Worm (Caenorhabditis elegans) whole organism, late embryonic: ENCODE results near the gene srh-141.

Experiments
- K02D7.2 ChIP-seq: sonication (generic microtip); optimal IDR thresholded peaks from 2 replicates; lab custom pipeline; 2017; ENCODE audit warnings: mild to moderate bottlenecking, missing genetic modification characterization, missing compliant biosample characterization
- K09A11.1 ChIP-seq: sonication (generic microtip); optimal IDR thresholded peaks from 2 replicates; lab custom pipeline; 2017; ENCODE audit warnings: antibody characterized with exemption, mild to moderate bottlenecking, missing genetic modification characterization, missing compliant biosample characterization; ENCODE audit not compliant: insufficient read depth
- ceh-14 ChIP-seq: sonication (generic microtip); optimal IDR thresholded peaks from 2 replicates; lab custom pipeline; 2016; ENCODE audit warnings: missing genotype, missing genetic modification characterization, missing compliant biosample characterization
- ceh-18 ChIP-seq: sonication (generic microtip); optimal IDR thresholded peaks from 2 replicates; lab custom pipeline; 2016; ENCODE audit warnings: missing genetic modification characterization, missing compliant biosample characterization
- ceh-19 ChIP-seq: fragments of 200-800 bp; sonication (Bioruptor generic); optimal IDR thresholded peaks from 2 replicates; lab custom pipeline; 2018; ENCODE audit warnings: mild to moderate bottlenecking, missing genetic modification characterization, missing compliant biosample characterization
- ceh-2 ChIP-seq: sonication (generic microtip); optimal IDR thresholded peaks from 2 replicates; lab custom pipeline; 2016; ENCODE audit warnings: missing genotype, missing genetic modification characterization, missing compliant biosample characterization
- ceh-22 ChIP-seq: sonication (generic microtip); optimal IDR thresholded peaks from 2 replicates; lab custom pipeline; 2017; ENCODE audit warnings: missing biosample characterization, missing genetic modification characterization
- ceh-24 ChIP-seq: sonication (generic microtip); optimal IDR thresholded peaks from 2 replicates; lab custom pipeline; 2016; ENCODE audit warnings: mild to moderate bottlenecking, missing genetic modification characterization, missing compliant biosample characterization
- ceh-31 ChIP-seq: sonication (generic microtip); optimal IDR thresholded peaks from 2 replicates; lab custom pipeline; 2016; ENCODE audit warnings: missing genetic modification characterization, missing compliant biosample characterization
- ceh-34 ChIP-seq: sonication (generic microtip); optimal IDR thresholded peaks from 2 replicates; lab custom pipeline; 2016; ENCODE audit warnings: mild to moderate bottlenecking, missing genetic modification characterization, missing compliant biosample characterization
- ceh-6 ChIP-seq: fragments of 200-800 bp; sonication (Bioruptor generic); optimal IDR thresholded peaks from 2 replicates; lab custom pipeline; 2018; ENCODE audit warnings: mild to moderate bottlenecking, missing genetic modification characterization, missing compliant biosample characterization
- ceh-9 ChIP-seq: sonication (generic microtip); optimal IDR thresholded peaks from 2 replicates; lab custom pipeline; 2016; ENCODE audit warnings: mild to moderate bottlenecking, missing genetic modification characterization, inconsistent platforms, missing compliant biosample characterization
- dmd-4 ChIP-seq: sonication (generic microtip); optimal IDR thresholded peaks from 2 replicates; lab custom pipeline; 2016; ENCODE audit warnings: borderline replicate concordance, missing genetic modification characterization, missing compliant biosample characterization
- eyg-1 ChIP-seq: sonication (generic microtip); optimal IDR thresholded peaks from 2 replicates; lab custom pipeline; 2016; ENCODE audit warnings: missing genotype, missing genetic modification characterization, missing compliant biosample characterization
- fax-1 ChIP-seq: sonication (generic microtip); optimal IDR thresholded peaks from 2 replicates; lab custom pipeline; 2016; ENCODE audit warnings: missing genotype, missing genetic modification characterization, missing compliant biosample characterization
- fkh-10 ChIP-seq: fragments of 150-350 bp; optimal IDR thresholded peaks from 2 replicates; lab custom pipeline; 2014; ENCODE audit warnings: missing biosample characterization, missing genetic modification reagents, missing genetic modification characterization
- gmeb-2 ChIP-seq: sonication (generic microtip); optimal IDR thresholded peaks from 2 replicates; lab custom pipeline; 2016; ENCODE audit warnings: missing genetic modification characterization, inconsistent platforms, missing compliant biosample characterization
- hlh-30 ChIP-seq: sonication (generic microtip); optimal IDR thresholded peaks from 2 replicates; lab custom pipeline; 2017; ENCODE audit warnings: antibody characterized with exemption, missing genetic modification characterization, missing compliant biosample characterization; ENCODE audit not compliant: insufficient read depth
- nhr-11 ChIP-seq: fragments of 150-350 bp; optimal IDR thresholded peaks from 2 replicates; lab custom pipeline; 2014; ENCODE audit warnings: missing biosample characterization, missing genetic modification characterization
- nhr-232 ChIP-seq: sonication (generic microtip); optimal IDR thresholded peaks from 2 replicates; lab custom pipeline; 2016; ENCODE audit warnings: missing genetic modification characterization, missing compliant biosample characterization
- npax-4 ChIP-seq: sonication (generic microtip); optimal IDR thresholded peaks from 2 replicates; lab custom pipeline; 2016; ENCODE audit warnings: missing genetic modification characterization, missing compliant biosample characterization
- pat-9 ChIP-seq: fragments of 200-800 bp; sonication (Bioruptor generic); optimal IDR thresholded peaks from 2 replicates; lab custom pipeline; 2018; ENCODE audit warnings: mild to moderate bottlenecking, missing genetic modification characterization, moderate library complexity, missing compliant biosample characterization
- pax-1 ChIP-seq: fragments of 150-350 bp; optimal IDR thresholded peaks from 2 replicates; lab custom pipeline; 2014; ENCODE audit warnings: missing biosample characterization, missing genetic modification characterization
- pqm-1 ChIP-seq: sonication (generic microtip); optimal IDR thresholded peaks from 2 replicates; lab custom pipeline; 2016; ENCODE audit warnings: missing genetic modification characterization, missing compliant biosample characterization
- ref-2 ChIP-seq: sonication (generic microtip); optimal IDR thresholded peaks from 2 replicates; lab custom pipeline; 2016; ENCODE audit warnings: missing genetic modification characterization, missing compliant biosample characterization
- rnt-1 ChIP-seq: sonication (generic microtip); optimal IDR thresholded peaks from 2 replicates; lab custom pipeline; 2016; ENCODE audit warnings: missing genetic modification characterization, missing compliant biosample characterization
- sox-2 ChIP-seq: fragments of 200-800 bp; sonication (Bioruptor generic); IDR thresholded peaks from 2 replicates; pipeline ENCODE4 v1.3.6; 2022; ENCODE audit warnings: missing genetic modification reagents, missing genetic modification characterization, missing compliant biosample characterization
- sox-4 ChIP-seq: sonication (generic microtip); optimal IDR thresholded peaks from 2 replicates; lab custom pipeline; 2017; ENCODE audit warnings: mild to moderate bottlenecking, missing genetic modification characterization, inconsistent platforms, missing compliant biosample characterization
- syd-9 ChIP-seq: sonication (generic microtip); optimal IDR thresholded peaks from 2 replicates; lab custom pipeline; 2016; ENCODE audit warnings: mild to moderate bottlenecking, missing genetic modification characterization, moderate library complexity, missing compliant biosample characterization
- tbx-2 ChIP-seq: sonication (generic microtip); optimal IDR thresholded peaks from 2 replicates; lab custom pipeline; 2016; ENCODE audit warnings: missing genetic modification characterization, missing compliant biosample characterization
- tbx-7 ChIP-seq: sonication (generic microtip); optimal IDR thresholded peaks from 2 replicates; lab custom pipeline; 2016; ENCODE audit warnings: missing genotype, missing genetic modification characterization, missing compliant biosample characterization
- ttx-3 ChIP-seq: sonication (generic microtip); optimal IDR thresholded peaks from 2 replicates; lab custom pipeline; 2016; ENCODE audit warnings: missing genetic modification reagents, missing genetic modification characterization, missing compliant biosample characterization
- unc-3 ChIP-seq, 2 experiments: fragments of 200-800 bp in 1 of 2; sonication (Bioruptor generic) in 1 of 2; sonication (generic microtip) in 1 of 2; conservative IDR thresholded peaks in 1 of 2; optimal IDR thresholded peaks in 1 of 2; 2 replicates each; pipeline versions ENCODE4 v1.3.6 to Lab custom; 2016 to 2022; ENCODE audit warnings: missing compliant biosample characterization in 2 of 2, missing genetic modification characterization in 2 of 2, missing genetic modification reagents in 1 of 2
- unc-55 ChIP-seq: sonication (generic microtip); optimal IDR thresholded peaks from 2 replicates; lab custom pipeline; 2017; ENCODE audit warnings: missing biosample characterization, missing genetic modification reagents, missing genetic modification characterization
- unc-86 ChIP-seq: sonication (generic microtip); optimal IDR thresholded peaks from 2 replicates; lab custom pipeline; 2016; ENCODE audit warnings: missing genetic modification characterization, missing compliant biosample characterization
- zip-5 ChIP-seq: sonication (generic microtip); optimal IDR thresholded peaks from 2 replicates; lab custom pipeline; 2016; ENCODE audit warnings: missing genetic modification characterization, missing compliant biosample characterization
- ztf-16 ChIP-seq: sonication (generic microtip); optimal IDR thresholded peaks from 2 replicates; lab custom pipeline; 2017; ENCODE audit warnings: missing genetic modification characterization, missing compliant biosample characterization

The srh-141 gene

DNA sequence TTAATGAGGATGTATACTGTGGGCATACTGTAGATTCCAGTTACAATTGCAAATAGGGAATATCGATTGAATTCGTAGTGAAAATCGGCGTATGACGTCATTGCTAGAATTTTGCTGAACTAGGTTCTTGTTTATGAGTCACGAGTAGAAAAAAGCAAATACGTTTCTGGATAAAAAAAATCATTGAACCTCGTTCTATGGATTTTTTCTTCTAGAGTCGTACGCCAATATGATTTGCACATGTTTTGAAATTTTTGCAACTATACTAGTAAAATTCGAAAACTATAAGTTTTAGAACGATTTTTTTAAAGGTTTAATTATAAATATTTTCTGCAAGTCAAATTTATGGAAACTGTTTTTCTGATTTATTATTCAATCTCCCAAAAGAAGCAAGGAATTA, 24.1 kb downstream of the srh-141 start, which contains the start of gene sru-44:
TSS of gene sru-44 (minus strand) at position 101 of the 400 bp plus-strand sequence.
- TF ChIP-seq ztf-16 (tag; lab: Kevin White, UChicago) (no peak), tbx-7 (tag; lab: Kevin White, UChicago) (no peak), pax-1 (no peak), hlh-30 (tag; lab: Kevin White, UChicago) (no peak), ceh-34 (tag; lab: Kevin White, UChicago) (no peak), rnt-1 (no peak), tbx-2 (tag; lab: Kevin White, UChicago) (no peak), ceh-2 (no peak), ceh-6 (GFP tag; lab: Kevin White, UChicago) (no peak), ceh-24 (tag; lab: Kevin White, UChicago) (no peak), gmeb-2 (tag; lab: Kevin White, UChicago) (no peak), pqm-1 (tag; lab: Kevin White, UChicago) (no peak), zip-5 (tag; lab: Kevin White, UChicago) (no peak), ceh-18 (tag; lab: Kevin White, UChicago) (no peak), ceh-22 (tag; lab: Kevin White, UChicago) (no peak), K09A11.1 (tag; lab: Kevin White, UChicago) (no peak), ceh-14 (tag; lab: Kevin White, UChicago) (no peak)

- TF ChIP-seq zip-5 (tag; lab: Kevin White, UChicago) (no peak), ceh-6 (GFP tag; lab: Kevin White, UChicago) (no peak), fkh-10 (no peak), npax-4 (tag; lab: Kevin White, UChicago) (no peak), ref-2 (tag; lab: Kevin White, UChicago) (no peak), ceh-14 (tag; lab: Kevin White, UChicago) (no peak), sox-4 (tag; lab: Kevin White, UChicago) (no peak), tbx-2 (tag; lab: Kevin White, UChicago) (no peak), sox-2 (GFP tag; lab: Robert Waterston, UW) (no peak), syd-9 (no peak), ceh-31 (tag; lab: Kevin White, UChicago) (no peak), rnt-1 (no peak), fax-1 (tag; lab: Kevin White, UChicago) (no peak), nhr-232 (tag; lab: Kevin White, UChicago) (no peak), ttx-3 (tag; lab: Kevin White, UChicago) (no peak), ceh-19 (no peak), dmd-4 (tag; lab: Kevin White, UChicago) (no peak), ceh-9 (tag; lab: Kevin White, UChicago) (no peak)
Measured at ce11 chrV:16470916-16471315, 27.2 kb downstream of the srh-141 start, which contains the start of gene srh-138. srh-138 (minus strand) TSS chrV:16471016.

- no peak for TF ChIP-seq unc-3 (GFP tag; conservative IDR thresholded peaks at IDR 0.05; lab: Robert Waterston, UW)
- no peak for TF ChIP-seq unc-3 (tag; optimal IDR thresholded peaks at IDR 0.05; lab: Kevin White, UChicago)
- TF ChIP-seq pat-9 (tag; lab: Kevin White, UChicago) = no peak
Measured at ce11 chrV:16471995-16472563, 28.4 kb downstream of the srh-141 start, which contains the start of gene srw-35. srw-35 (plus strand) TSS chrV:16472513.

DNA sequence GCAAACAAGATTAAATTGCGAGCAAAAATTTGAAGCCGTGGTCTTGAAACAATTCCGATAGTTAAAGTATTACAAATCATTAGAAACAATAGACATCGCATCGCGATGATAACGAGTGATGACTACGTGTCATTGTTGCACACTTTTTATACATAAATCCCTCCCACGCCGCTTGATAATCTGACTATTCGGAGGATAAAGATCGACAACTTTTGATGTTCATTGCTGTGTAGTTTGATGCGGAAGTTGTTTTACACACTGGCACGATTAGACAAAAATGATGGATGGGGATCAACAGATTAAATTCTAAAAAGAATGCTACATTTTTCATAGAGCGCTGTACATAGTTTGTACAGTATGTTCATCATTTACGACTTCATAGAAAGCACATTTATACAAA, 35.5 kb downstream of the srh-141 start, which contains the start of gene T08G3.11:
TSS of gene T08G3.11 (minus strand) at position 101 of the 400 bp plus-strand sequence.
- TF ChIP-seq K02D7.2 (tag; lab: Kevin White, UChicago) (no peak), eyg-1 (no peak), rnt-1 (no peak), unc-55 (GFP tag; lab: Kevin White, UChicago) (no peak), ceh-9 (tag; lab: Kevin White, UChicago) (no peak), ceh-6 (GFP tag; lab: Kevin White, UChicago) (no peak), sox-2 (GFP tag; lab: Robert Waterston, UW) (no peak), ceh-31 (tag; lab: Kevin White, UChicago) (no peak), nhr-11 (tag; lab: Kevin White, UChicago) (no peak), unc-86 (no peak)
- TF ChIP-seq, all 69 proteins: peak for 0
